Worm (Caenorhabditis elegans): ENCODE data around the gene dpf-1.

- TF ChIP-seq cog-1 (tag; optimal IDR thresholded peaks at IDR 0.05) (no peak), flt-1 (GFP tag; IDR thresholded peaks at IDR 0.05) (no peak), klf-2 (GFP tag; conservative IDR thresholded peaks at IDR 0.05) (no peak), ztf-23 (GFP tag; IDR thresholded peaks at IDR 0.05) (no peak), tab-1 (GFP tag; IDR thresholded peaks at IDR 0.05) (no peak), ztf-29 (GFP tag; IDR thresholded peaks at IDR 0.05) (no peak), med-1 (GFP tag; optimal IDR thresholded peaks at IDR 0.05; ENCODE audit: insufficient read depth) (no peak), T22C8.4 (GFP tag; IDR thresholded peaks at IDR 0.05) (no peak)
These were observed 10.2 kb downstream of the dpf-1 start, which contains the start of gene nhr-150 for ce11 chrV:15481374-15481773.
